Worm (Caenorhabditis elegans) whole organism, L1 larva: ENCODE results near the gene C10E2.2.

ENCODE experiments used
- aly-2 ChIP-seq: fragments of 150-350 bp; optimal IDR thresholded peaks from 2 replicates; lab custom pipeline; 2014; ENCODE audit warnings: missing biosample characterization, missing genetic modification characterization
- ces-1 ChIP-seq: fragments of 150-350 bp; optimal IDR thresholded peaks from 2 replicates; lab custom pipeline; 2014; ENCODE audit warnings: missing biosample characterization, missing genetic modification reagents, missing genetic modification characterization
- dsc-1 ChIP-seq: sonication (generic microtip); optimal IDR thresholded peaks from 2 replicates; lab custom pipeline; 2016; ENCODE audit warnings: mild to moderate bottlenecking, missing genetic modification characterization, missing compliant biosample characterization
- nhr-76 ChIP-seq: sonication (generic microtip); optimal IDR thresholded peaks from 2 replicates; lab custom pipeline; 2017; ENCODE audit warnings: missing biosample characterization, missing genetic modification characterization

DNA sequence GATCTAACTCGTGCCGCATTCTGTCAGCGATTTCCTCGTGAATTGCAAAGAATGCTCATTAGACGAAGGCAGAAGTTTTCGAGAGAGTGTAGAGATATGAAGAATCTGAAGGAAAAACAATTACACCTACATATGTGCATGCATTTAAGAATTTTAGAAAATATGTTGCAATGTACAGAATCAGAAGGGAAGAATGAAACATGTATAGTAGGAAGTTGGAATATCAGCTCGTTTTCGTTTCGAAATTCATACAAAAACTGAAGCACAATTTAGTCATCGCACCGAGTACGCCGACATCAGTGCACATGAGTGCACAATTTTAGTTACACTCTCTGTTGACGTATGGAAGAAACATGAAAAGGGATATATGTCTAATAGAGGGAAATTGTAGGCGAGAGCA, 9.4 kb downstream of the C10E2.2 start, which contains the start of gene C10E2.5:
- no peak for TF ChIP-seq ces-1
- TF ChIP-seq nhr-76 (tag; lab: Kevin White, UChicago), result no peak
- TF ChIP-seq dsc-1 (tag; lab: Kevin White, UChicago), result no peak
- no peak for TF ChIP-seq aly-2 (tag; lab: Kevin White, UChicago)
